Fruit fly (Drosophila melanogaster) whole organism, embryonic: ENCODE data around the gene CG10029.
A peak's percentile ranks its signal among the peaks of the same experiment; 100 is the strongest.

Source experiments
- Awh ChIP-seq: fragments of 200-800 bp; sonication (Bioruptor generic); IDR thresholded peaks from 2 replicates; pipeline ENCODE4, ENCODE4 v1.3.6; 2022; ENCODE audit warnings: missing biosample characterization, missing genetic modification characterization
- B-H2 ChIP-seq: fragments of 200-800 bp; sonication (Bioruptor generic); optimal IDR thresholded peaks from 2 replicates; lab custom pipeline; 2018; ENCODE audit warnings: missing biosample characterization, mild to moderate bottlenecking, missing genetic modification characterization
- Bdp1 ChIP-seq: fragments of 200-800 bp; sonication (Bioruptor generic); optimal IDR thresholded peaks from 3 replicates; lab custom pipeline; 2016; ENCODE audit warnings: missing biosample characterization, missing genetic modification characterization
- Bteb2 ChIP-seq: fragments of 200-800 bp; sonication (Bioruptor generic); optimal IDR thresholded peaks from 2 replicates; lab custom pipeline; 2016; ENCODE audit warnings: missing biosample characterization, missing genetic modification characterization
- CG11085 ChIP-seq: fragments of 200-800 bp; sonication (Bioruptor generic); IDR thresholded peaks from 2 replicates; pipeline ENCODE4 v1.3.6; 2022; ENCODE audit warnings: missing biosample characterization, missing genetic modification characterization
- CG11723 ChIP-seq: fragments of 200-800 bp; sonication (Bioruptor generic); optimal IDR thresholded peaks from 2 replicates; lab custom pipeline; 2017; ENCODE audit warnings: missing biosample characterization, mild to moderate bottlenecking, missing genetic modification characterization
- CG12659 ChIP-seq: fragments of 200-800 bp; sonication (Bioruptor generic); optimal IDR thresholded peaks from 3 replicates; lab custom pipeline; 2017; ENCODE audit warnings: mild to moderate bottlenecking, missing biosample characterization, missing genetic modification reagents, missing genetic modification characterization
- CG14014 ChIP-seq: fragments of 200-800 bp; sonication (Bioruptor generic); IDR thresholded peaks from 2 replicates; pipeline ENCODE4 v1.3.6; 2022; ENCODE audit warnings: missing biosample characterization, missing genetic modification characterization
- CG15514 ChIP-seq: fragments of 200-800 bp; sonication (Bioruptor generic); optimal IDR thresholded peaks from 3 replicates; lab custom pipeline; 2017; ENCODE audit warnings: missing biosample characterization, missing genetic modification characterization, mild to moderate bottlenecking, moderate library complexity, missing genetic modification reagents
- CG17361 ChIP-seq: fragments of 200-800 bp; sonication (Bioruptor generic); IDR thresholded peaks from 3 replicates; pipeline ENCODE4 v1.3.6; 2022; ENCODE audit warnings: missing biosample characterization, missing genetic modification characterization
- CG17385 ChIP-seq: fragments of 200-800 bp; sonication (Bioruptor generic); optimal IDR thresholded peaks from 3 replicates; lab custom pipeline; 2018; ENCODE audit warnings: missing biosample characterization, mild to moderate bottlenecking, missing genetic modification characterization
- CG17612 ChIP-seq: fragments of 200-800 bp; sonication (Bioruptor generic); IDR thresholded peaks from 2 replicates; pipeline ENCODE4 v1.3.6; 2022; ENCODE audit warnings: missing biosample characterization, missing genetic modification characterization
- CG2202 ChIP-seq: fragments of 200-800 bp; sonication (Bioruptor generic); optimal IDR thresholded peaks from 2 replicates; lab custom pipeline; 2018; ENCODE audit warnings: missing biosample characterization, mild to moderate bottlenecking, missing genetic modification characterization
- CG2875 ChIP-seq: fragments of 200-800 bp; sonication (Bioruptor generic); optimal IDR thresholded peaks from 2 replicates; lab custom pipeline; 2017; ENCODE audit warnings: missing biosample characterization, mild to moderate bottlenecking, missing genetic modification characterization, missing genetic modification reagents
- CG2889 ChIP-seq: fragments of 200-800 bp; sonication (Bioruptor generic); IDR thresholded peaks from 3 replicates; pipeline ENCODE4 v1.3.6; 2022; ENCODE audit warnings: missing biosample characterization, missing genetic modification characterization
- CG31224 ChIP-seq: fragments of 200-800 bp; sonication (Bioruptor generic); IDR thresholded peaks from 2 replicates; pipeline ENCODE4 v1.3.6; 2022; ENCODE audit warnings: missing biosample characterization, missing genetic modification characterization
- CG31441 ChIP-seq: fragments of 200-800 bp; sonication (Bioruptor generic); IDR thresholded peaks from 2 replicates; pipeline ENCODE4 v1.3.6; 2022; ENCODE audit warnings: missing biosample characterization, missing genetic modification characterization
- CG4707 ChIP-seq: fragments of 200-800 bp; sonication (Bioruptor generic); optimal IDR thresholded peaks from 2 replicates; lab custom pipeline; 2018; ENCODE audit warnings: missing biosample characterization, mild to moderate bottlenecking, missing genetic modification characterization, moderate library complexity
- CG4854 ChIP-seq: fragments of 200-800 bp; sonication (Bioruptor generic); optimal IDR thresholded peaks from 2 replicates; lab custom pipeline; 2016; ENCODE audit warnings: missing biosample characterization, missing genetic modification characterization, inconsistent platforms
- CG6765 ChIP-seq: fragments of 200-800 bp; sonication (Bioruptor generic); optimal IDR thresholded peaks from 3 replicates; lab custom pipeline; 2017; ENCODE audit warnings: missing biosample characterization, mild to moderate bottlenecking, missing genetic modification characterization
- CG7963 ChIP-seq: fragments of 200-800 bp; sonication (Bioruptor generic); IDR thresholded peaks from 3 replicates; pipeline ENCODE4 v1.3.6; 2022; ENCODE audit warnings: missing biosample characterization, missing genetic modification characterization; ENCODE audit not compliant: partially characterized antibody
- CG9215 ChIP-seq: fragments of 200-800 bp; sonication (Bioruptor generic); IDR thresholded peaks from 2 replicates; pipeline ENCODE4 v1.3.6; 2022; ENCODE audit warnings: missing biosample characterization, missing genetic modification characterization
- D ChIP-seq, 2 experiments: fragments of 200-800 bp in 1 of 2; fragments of >200 bp in 1 of 2; sonication (Bioruptor generic) in 1 of 2; optimal IDR thresholded peaks; 2 replicates in 1 of 2; 3 replicates in 1 of 2; lab custom pipeline; 2017; ENCODE audit warnings: mild to moderate bottlenecking in 1 of 2, missing biosample characterization in 1 of 2, missing genetic modification characterization in 1 of 2, missing genetic modification reagents in 1 of 2
- Dip3 ChIP-seq: fragments of 200-800 bp; sonication (Bioruptor generic); optimal IDR thresholded peaks from 3 replicates; lab custom pipeline; 2016; ENCODE audit warnings: missing biosample characterization, missing genetic modification characterization
- H2.0 ChIP-seq: fragments of 200-800 bp; sonication (Bioruptor generic); IDR thresholded peaks from 2 replicates; pipeline ENCODE4 v1.3.6; 2022; ENCODE audit warnings: missing biosample characterization, missing genetic modification characterization
- HLH3B ChIP-seq: fragments of 200-800 bp; sonication (Bioruptor generic); IDR thresholded peaks from 2 replicates; pipeline ENCODE4 v1.3.6; 2022; ENCODE audit warnings: missing biosample characterization, missing genetic modification characterization
- HmgZ ChIP-seq: fragments of 200-800 bp; sonication (Bioruptor generic); optimal IDR thresholded peaks from 2 replicates; lab custom pipeline; 2018; ENCODE audit warnings: missing biosample characterization, mild to moderate bottlenecking, missing genetic modification characterization
- Med ChIP-seq: fragments of 200-800 bp; sonication (Bioruptor generic); peaks from one replicate; lab custom pipeline; 2016; ENCODE audit warnings: missing biosample characterization, missing genetic modification characterization, mild to moderate bottlenecking, inconsistent platforms, moderate library complexity
- NC2β ChIP-seq: fragments of 200-800 bp; sonication (Bioruptor generic); optimal IDR thresholded peaks from 2 replicates; lab custom pipeline; 2016; ENCODE audit warnings: missing biosample characterization, missing genetic modification characterization
- Ptx1 ChIP-seq: fragments of 200-800 bp; sonication (Bioruptor generic); IDR thresholded peaks from 2 replicates; pipeline ENCODE4 v1.3.6; 2022; ENCODE audit warnings: missing biosample characterization, missing genetic modification characterization
- Sox100B ChIP-seq: fragments of 200-800 bp; sonication (Bioruptor generic); optimal IDR thresholded peaks from 3 replicates; lab custom pipeline; 2018; ENCODE audit warnings: missing biosample characterization, mild to moderate bottlenecking, missing genetic modification characterization
- YL-1 ChIP-seq: fragments of 200-800 bp; sonication (Bioruptor generic); optimal IDR thresholded peaks from 3 replicates; lab custom pipeline; 2017; ENCODE audit warnings: missing biosample characterization, mild to moderate bottlenecking, missing genetic modification characterization
- abd-A ChIP-seq: fragments of 200-800 bp; sonication (Bioruptor generic); optimal IDR thresholded peaks from 3 replicates; lab custom pipeline; 2019; ENCODE audit warnings: missing biosample characterization, mild to moderate bottlenecking, missing genetic modification characterization, moderate library complexity
- cato ChIP-seq: fragments of 200-800 bp; sonication (Bioruptor generic); optimal IDR thresholded peaks from 2 replicates; lab custom pipeline; 2016; ENCODE audit warnings: missing biosample characterization, missing genetic modification characterization, borderline replicate concordance
- caup ChIP-seq: fragments of 200-800 bp; sonication (Bioruptor generic); optimal IDR thresholded peaks from 3 replicates; lab custom pipeline; 2017; ENCODE audit warnings: missing biosample characterization, mild to moderate bottlenecking, missing genetic modification characterization, moderate library complexity; ENCODE audit not compliant: severe bottlenecking
- dati ChIP-seq: fragments of 200-800 bp; sonication (Bioruptor generic); IDR thresholded peaks from 2 replicates; pipeline ENCODE4 v1.3.6; 2022; ENCODE audit warnings: missing biosample characterization, missing genetic modification characterization
- disco-r ChIP-seq: fragments of 200-800 bp; sonication (Bioruptor generic); optimal IDR thresholded peaks from 2 replicates; lab custom pipeline; 2016; ENCODE audit warnings: missing biosample characterization, missing genetic modification characterization
- dmrt11E ChIP-seq: fragments of 200-800 bp; sonication (Bioruptor generic); optimal IDR thresholded peaks from 3 replicates; lab custom pipeline; 2018; ENCODE audit warnings: missing biosample characterization, mild to moderate bottlenecking, missing genetic modification characterization, moderate library complexity
- fd102C ChIP-seq: fragments of 200-800 bp; sonication (Bioruptor generic); optimal IDR thresholded peaks from 2 replicates; lab custom pipeline; 2018; ENCODE audit warnings: missing biosample characterization, mild to moderate bottlenecking, missing genetic modification characterization, moderate library complexity
- fd96Cb ChIP-seq: fragments of 200-800 bp; sonication (Bioruptor generic); optimal IDR thresholded peaks from 2 replicates; lab custom pipeline; 2018; ENCODE audit warnings: missing biosample characterization, mild to moderate bottlenecking, missing genetic modification characterization, moderate library complexity
- fu2 ChIP-seq: fragments of 200-800 bp; sonication (Bioruptor generic); optimal IDR thresholded peaks from 2 replicates; lab custom pipeline; 2016; ENCODE audit warnings: missing biosample characterization, missing genetic modification characterization
- gcm2 ChIP-seq: fragments of 200-800 bp; sonication (Bioruptor generic); optimal IDR thresholded peaks from 2 replicates; lab custom pipeline; 2016; ENCODE audit warnings: missing biosample characterization, missing genetic modification characterization
- jumu ChIP-seq: fragments of 200-800 bp; sonication (Bioruptor generic); optimal IDR thresholded peaks from 3 replicates; lab custom pipeline; 2016; ENCODE audit warnings: missing biosample characterization, missing genetic modification characterization
- mld ChIP-seq: fragments of 200-800 bp; sonication (Bioruptor generic); IDR thresholded peaks from 3 replicates; pipeline ENCODE4 v1.3.6; 2022; ENCODE audit warnings: missing biosample characterization, missing genetic modification characterization; ENCODE audit not compliant: partially characterized antibody
- nau ChIP-seq: fragments of 200-800 bp; sonication (Bioruptor generic); optimal IDR thresholded peaks from 3 replicates; lab custom pipeline; 2017; ENCODE audit warnings: missing biosample characterization, mild to moderate bottlenecking, missing genetic modification characterization, missing genetic modification reagents
- seq ChIP-seq: fragments of 200-800 bp; sonication (Bioruptor generic); IDR thresholded peaks from 2 replicates; pipeline ENCODE4 v1.3.6; 2022; ENCODE audit warnings: missing biosample characterization, missing genetic modification characterization
- sim ChIP-seq: fragments of 200-800 bp; sonication (Bioruptor generic); IDR thresholded peaks from 2 replicates; pipeline ENCODE4 v1.3.6; 2022; ENCODE audit warnings: missing biosample characterization, missing genetic modification characterization
- so ChIP-seq: fragments of 200-800 bp; sonication (Bioruptor generic); IDR thresholded peaks from 3 replicates; pipeline ENCODE4 v1.3.6; 2022; ENCODE audit warnings: missing biosample characterization, missing genetic modification characterization
- toy ChIP-seq: fragments of 200-800 bp; sonication (Bioruptor generic); IDR thresholded peaks from 2 replicates; pipeline ENCODE4 v1.3.6; 2022; ENCODE audit warnings: missing biosample characterization, missing genetic modification characterization

CG10029 gene

DNA sequence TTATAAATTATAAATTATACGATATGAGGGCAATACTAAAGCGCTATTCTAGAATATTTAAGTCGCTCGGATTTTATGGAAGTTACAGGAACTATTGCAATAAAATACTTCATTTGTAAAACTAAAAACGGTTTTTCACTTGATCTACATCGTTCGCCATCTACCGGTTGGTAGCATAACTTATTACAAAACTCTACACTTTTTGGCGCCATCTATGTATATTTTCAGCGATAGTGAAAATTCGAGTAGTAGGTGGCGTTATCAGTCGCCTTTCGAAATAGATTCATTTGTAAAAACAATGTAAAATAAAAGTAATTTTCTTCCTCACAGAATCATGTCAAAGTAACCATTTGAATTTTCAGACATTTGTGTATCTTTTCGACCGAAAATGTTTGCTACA lies 29.4 kb upstream of the CG10029 start, which contains the start of gene nxf4 (continued):
- no peak for TF ChIP-seq gcm2 (GFP tag; lab: Kevin White, UChicago)
- TF ChIP-seq CG7963 (GFP tag; lab: Robert Waterston, UW) = 0 out of 3 replicates have a peak, but pooled peaks have one; percentile 16
- peak; percentile 79 for TF ChIP-seq CG17361 (GFP tag; lab: Robert Waterston, UW)
- TF ChIP-seq sim = no peak
- TF ChIP-seq CG31441 (GFP tag; lab: Robert Waterston, UW) = peak; percentile 47; the same call in 1 of the 2 replicates
- peak; percentile 23 for TF ChIP-seq nau
- peak; percentile 77 for TF ChIP-seq CG4854
- TF ChIP-seq CG12659 (GFP tag; lab: Kevin White, UChicago) = peak; percentile 28
- TF ChIP-seq Dip3 (GFP tag; lab: Kevin White, UChicago) = peak; percentile 54
- TF ChIP-seq Med = no peak
- TF ChIP-seq HLH3B (GFP tag; lab: Robert Waterston, UW) = peak; percentile 70; the same call in 1 of the 2 replicates
- no peak for TF ChIP-seq abd-A (tag; lab: Kevin White, UChicago)
- TF ChIP-seq NC2β (GFP tag; lab: Kevin White, UChicago) = peak; percentile 81
- peak; percentile 22 for TF ChIP-seq CG17385 (GFP tag; lab: Kevin White, UChicago)
- TF ChIP-seq Bteb2 (GFP tag; lab: Kevin White, UChicago) = peak; percentile 39
- no peak for TF ChIP-seq D (optimal IDR thresholded peaks at IDR 0.05; lab: Kevin White, UChicago)
- peak; percentile 55 for TF ChIP-seq D (GFP tag; optimal IDR thresholded peaks at IDR 0.05; lab: Kevin White, UChicago)
- TF ChIP-seq CG2202 (tag; lab: Kevin White, UChicago) = peak; percentile 8
- no peak for TF ChIP-seq seq (GFP tag; lab: Robert Waterston, UW)
- TF ChIP-seq CG17612 = 0 out of 2 replicates have a peak, but pooled peaks have one; percentile 39
- TF ChIP-seq CG31224 (GFP tag; lab: Robert Waterston, UW) = no peak
- TF ChIP-seq fd102C = peak; percentile 71
- TF ChIP-seq CG6765 (GFP tag; lab: Kevin White, UChicago) = no peak
- TF ChIP-seq CG2875 (GFP tag; lab: Kevin White, UChicago) = peak; percentile 2
- no peak for TF ChIP-seq YL-1
- peak; percentile 35 for TF ChIP-seq fd96Cb (tag; lab: Kevin White, UChicago)
- TF ChIP-seq mld (GFP tag; lab: Robert Waterston, UW) = no peak
- peak; percentile 71 for TF ChIP-seq HmgZ
- 0 out of 3 replicates have a peak, but pooled peaks have one; percentile 24 for TF ChIP-seq so (GFP tag; lab: Robert Waterston, UW)
- no peak for TF ChIP-seq CG2889
- TF ChIP-seq caup (GFP tag; lab: Kevin White, UChicago) = peak; percentile 68
- peak; percentile 64 for TF ChIP-seq jumu (GFP tag; lab: Kevin White, UChicago)
- TF ChIP-seq CG14014 (GFP tag; lab: Robert Waterston, UW) = peak; percentile 62; the same call in 1 of the 2 replicates
- peak; percentile 66 for TF ChIP-seq H2.0 (GFP tag; lab: Robert Waterston, UW)
- TF ChIP-seq Awh (GFP tag; lab: Robert Waterston, UW) = peak; percentile 26; the same call in 1 of the 2 replicates
- TF ChIP-seq dati (GFP tag; lab: Robert Waterston, UW) = no peak
- peak; percentile 15 for TF ChIP-seq cato
- 0 out of 2 replicates have a peak, but pooled peaks have one; percentile 45 for TF ChIP-seq CG11085 (GFP tag; lab: Robert Waterston, UW)
- TF ChIP-seq CG4707 (GFP tag; lab: Kevin White, UChicago) = peak; percentile 32
- peak; percentile 62 for TF ChIP-seq fu2 (GFP tag; lab: Kevin White, UChicago)
- peak; percentile 67 for TF ChIP-seq Bdp1 (GFP tag; lab: Kevin White, UChicago)
- TF ChIP-seq Sox100B (GFP tag; lab: Kevin White, UChicago) = no peak
- TF ChIP-seq dmrt11E (tag; lab: Kevin White, UChicago) = peak; percentile 75
- peak; percentile 69 for TF ChIP-seq disco-r (GFP tag; lab: Kevin White, UChicago)
- TF ChIP-seq CG11723 (GFP tag; lab: Kevin White, UChicago) = peak; percentile 7
- peak; percentile 31 for TF ChIP-seq CG15514 (GFP tag; lab: Kevin White, UChicago)
- TF ChIP-seq CG9215 (GFP tag; lab: Robert Waterston, UW) = peak; percentile 52
- peak; percentile 45 for TF ChIP-seq B-H2 (GFP tag; lab: Kevin White, UChicago)
- no peak for TF ChIP-seq toy (GFP tag; lab: Robert Waterston, UW)
- TF ChIP-seq Ptx1 (GFP tag; lab: Robert Waterston, UW) = peak; percentile 76
